Worm (Caenorhabditis elegans) whole organism, mixed stage, embryonic: Measurements from ENCODE around the gene sri-25.
"Not testable (repeated sequence)": the region's sequence is repeated elsewhere in the genome, so short reads cannot be mapped to it uniquely, and the experiment has no call there.

Experiments
- bed-3 ChIP-seq: fragments of 200-800 bp; sonication (Bioruptor generic); optimal IDR thresholded peaks from 3 replicates; lab custom pipeline; 2018; ENCODE audit warnings: mild to moderate bottlenecking, missing genetic modification characterization, moderate library complexity, missing compliant biosample characterization
- elt-1 ChIP-seq: sonication (generic microtip); optimal IDR thresholded peaks from 2 replicates; lab custom pipeline; 2017; ENCODE audit warnings: missing genetic modification characterization, mild to moderate bottlenecking, missing compliant biosample characterization, antibody characterized with exemption, moderate library complexity, borderline replicate concordance; ENCODE audit not compliant: insufficient read depth
- hlh-1 ChIP-seq: fragments of 150-350 bp; optimal IDR thresholded peaks from 2 replicates; lab custom pipeline; 2014; ENCODE audit warnings: missing biosample characterization, missing genetic modification reagents, missing genetic modification characterization
- lin-13 ChIP-seq: fragments of 150-350 bp; optimal IDR thresholded peaks from 2 replicates; lab custom pipeline; 2014; ENCODE audit warnings: missing biosample characterization, missing genetic modification characterization
- mls-2 ChIP-seq: sonication (generic microtip); optimal IDR thresholded peaks from 2 replicates; lab custom pipeline; 2016; ENCODE audit warnings: mild to moderate bottlenecking, missing genetic modification characterization, moderate library complexity, missing compliant biosample characterization
- nhr-12 ChIP-seq: fragments of 150-350 bp; optimal IDR thresholded peaks from 2 replicates; lab custom pipeline; 2014; ENCODE audit warnings: missing biosample characterization, missing genetic modification characterization
- nhr-237 ChIP-seq: fragments of 150-350 bp; optimal IDR thresholded peaks from 2 replicates; lab custom pipeline; 2014; ENCODE audit warnings: missing biosample characterization, missing genetic modification characterization
- nhr-28 ChIP-seq: fragments of 150-350 bp; optimal IDR thresholded peaks from 2 replicates; lab custom pipeline; 2014; ENCODE audit warnings: missing biosample characterization, missing genetic modification characterization
- pha-4 ChIP-seq: fragments of 150-350 bp; optimal IDR thresholded peaks from 2 replicates; lab custom pipeline; 2018; ENCODE audit warnings: missing biosample characterization, missing genetic modification reagents, missing genetic modification characterization
- snpc-4 ChIP-seq: fragments of 150-350 bp; optimal IDR thresholded peaks from 2 replicates; lab custom pipeline; 2014; ENCODE audit warnings: missing biosample characterization, missing genetic modification characterization
- sptf-1 ChIP-seq: sonication (generic microtip); optimal IDR thresholded peaks from 2 replicates; lab custom pipeline; 2017; ENCODE audit warnings: mild to moderate bottlenecking, missing genetic modification characterization, moderate library complexity, missing compliant biosample characterization
- unc-39 ChIP-seq: fragments of 150-350 bp; optimal IDR thresholded peaks from 2 replicates; lab custom pipeline; 2014; ENCODE audit warnings: missing biosample characterization, missing genetic modification characterization
- unc-62 ChIP-seq: fragments of 150-350 bp; optimal IDR thresholded peaks from 2 replicates; lab custom pipeline; 2014; ENCODE audit warnings: missing biosample characterization, missing genetic modification reagents, missing genetic modification characterization
- ztf-11 ChIP-seq: fragments of 150-350 bp; optimal IDR thresholded peaks from 2 replicates; lab custom pipeline; 2014; ENCODE audit warnings: missing biosample characterization, missing genetic modification characterization

- TF ChIP-seq ztf-11 (tag; lab: Kevin White, UChicago); lin-13 (tag; lab: Kevin White, UChicago); snpc-4; bed-3 (GFP tag; lab: Kevin White, UChicago); pha-4; unc-62 (GFP tag; lab: Kevin White, UChicago); nhr-12 (tag; lab: Kevin White, UChicago); nhr-237; hlh-1 (tag; lab: Kevin White, UChicago); unc-39 (tag; lab: Kevin White, UChicago); elt-1 (tag; lab: Kevin White, UChicago); nhr-28 (tag; lab: Kevin White, UChicago); mls-2; sptf-1 (tag; lab: Kevin White, UChicago): not testable (repeated sequence)
Measured at ce11 chrV:15207681-15208080, 9.1 kb upstream of the sri-25 start, which contains the start of gene C41G6.12.
